Worm (Caenorhabditis elegans): ENCODE results near the gene idpp-14.

DNA sequence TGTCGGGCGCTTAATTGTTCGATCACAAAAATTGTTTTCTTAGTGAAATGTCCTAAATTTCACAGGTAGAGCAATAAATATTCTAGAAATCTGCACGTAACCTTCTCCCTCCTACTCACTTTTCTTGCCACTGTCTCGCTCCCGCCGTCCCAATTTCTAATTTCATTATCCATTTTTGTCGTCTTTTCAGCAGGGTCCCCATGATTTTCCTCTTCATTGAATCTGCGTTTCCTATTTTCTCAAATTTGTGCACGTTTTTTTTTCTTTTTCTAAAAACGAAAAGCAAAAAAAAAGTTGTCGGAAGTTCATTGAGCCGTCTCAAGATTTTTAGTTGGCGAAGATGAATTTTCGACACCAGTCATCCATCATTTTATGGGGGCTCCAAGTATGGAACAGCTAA is 35.8 kb upstream of the idpp-14 start:
- no peak for TF ChIP-seq fos-1 (tag; optimal IDR thresholded peaks at IDR 0.05)
- no peak for TF ChIP-seq nhr-23 (tag; optimal IDR thresholded peaks at IDR 0.05)
- no peak for TF ChIP-seq F13H6.1 (tag; optimal IDR thresholded peaks at IDR 0.05)
- TF ChIP-seq lin-39 (tag; optimal IDR thresholded peaks at IDR 0.05) = no peak
- no peak for TF ChIP-seq ztf-4 (tag; optimal IDR thresholded peaks at IDR 0.05)
- TF ChIP-seq nhr-77 (tag; optimal IDR thresholded peaks at IDR 0.05) = no peak
- TF ChIP-seq alr-1 (tag; optimal IDR thresholded peaks at IDR 0.05) = no peak
